Worm (Caenorhabditis elegans) whole organism, L4 larva: ENCODE measurements around the gene srx-119.

Source experiments
- F10B5.3 ChIP-seq: sonication (generic microtip); optimal IDR thresholded peaks from 2 replicates; lab custom pipeline; 2016; ENCODE audit warnings: mild to moderate bottlenecking, missing genetic modification characterization, missing compliant biosample characterization
- F37D6.2 ChIP-seq: sonication (generic microtip); optimal IDR thresholded peaks from 2 replicates; lab custom pipeline; 2016; ENCODE audit warnings: mild to moderate bottlenecking, missing genetic modification characterization, missing compliant biosample characterization
- F44E2.7 ChIP-seq: fragments of 200-800 bp; sonication (Bioruptor generic); IDR thresholded peaks from 2 replicates; pipeline ENCODE4 v2.1.2; 2022; ENCODE audit warnings: missing genetic modification characterization, missing compliant biosample characterization
- F49E8.2 ChIP-seq: sonication (generic microtip); optimal IDR thresholded peaks from 2 replicates; lab custom pipeline; 2016; ENCODE audit warnings: missing compliant biosample characterization, mild to moderate bottlenecking, missing genetic modification characterization, borderline replicate concordance
- R02D3.7 ChIP-seq: fragments of 150-350 bp; sonication (generic microtip); optimal IDR thresholded peaks from 3 replicates; lab custom pipeline; 2014; ENCODE audit warnings: missing biosample characterization, missing genetic modification characterization
- T20F7.1 ChIP-seq: fragments of 200-800 bp; sonication (Bioruptor generic); optimal IDR thresholded peaks from 2 replicates; lab custom pipeline; 2018; ENCODE audit warnings: mild to moderate bottlenecking, missing genetic modification characterization, missing compliant biosample characterization
- Y48G9A.11 ChIP-seq: fragments of 200-800 bp; sonication (Bioruptor generic); IDR thresholded peaks from 2 replicates; pipeline ENCODE4 v1.3.6; 2022; ENCODE audit warnings: missing genetic modification reagents, missing genetic modification characterization, missing compliant biosample characterization
- Y5F2A.4 ChIP-seq: fragments of 200-800 bp; sonication (Bioruptor generic); optimal IDR thresholded peaks from 2 replicates; lab custom pipeline; 2018; ENCODE audit warnings: mild to moderate bottlenecking, missing genetic modification characterization, missing compliant biosample characterization
- ZK337.2 ChIP-seq: fragments of 200-800 bp; sonication (Bioruptor generic); IDR thresholded peaks from 2 replicates; pipeline ENCODE4 v1.3.6; 2022; ENCODE audit warnings: missing genetic modification reagents, missing genetic modification characterization, missing compliant biosample characterization
- aha-1 ChIP-seq: fragments of 150-350 bp; peaks from one replicate; lab custom pipeline; 2014; ENCODE audit warnings: missing biosample characterization, missing genetic modification characterization
- aly-2 ChIP-seq: sonication (generic microtip); optimal IDR thresholded peaks from 2 replicates; lab custom pipeline; 2018; ENCODE audit warnings: missing biosample characterization, missing genetic modification characterization
- ceh-20 ChIP-seq: fragments of 200-800 bp; sonication (Bioruptor generic); IDR thresholded peaks from 2 replicates; pipeline ENCODE4 v1.3.6; 2022; ENCODE audit warnings: missing genetic modification reagents, missing genetic modification characterization, missing compliant biosample characterization
- ceh-32 ChIP-seq: sonication (generic microtip); optimal IDR thresholded peaks from 2 replicates; lab custom pipeline; 2016; ENCODE audit warnings: mild to moderate bottlenecking, missing genetic modification characterization, missing compliant biosample characterization; ENCODE audit not compliant: poor library complexity
- ceh-82 ChIP-seq: sonication (generic microtip); optimal IDR thresholded peaks from 2 replicates; lab custom pipeline; 2017; ENCODE audit warnings: missing biosample characterization, missing genetic modification characterization
- cey-2 ChIP-seq: sonication (generic microtip); optimal IDR thresholded peaks from 3 replicates; lab custom pipeline; 2017; ENCODE audit warnings: missing genetic modification characterization, mild to moderate bottlenecking, missing compliant biosample characterization, antibody characterized with exemption, borderline replicate concordance; ENCODE audit not compliant: insufficient read depth
- ctbp-1 ChIP-seq: fragments of 200-800 bp; sonication (Bioruptor generic); IDR thresholded peaks from 2 replicates; pipeline ENCODE4 v1.3.6; 2022; ENCODE audit warnings: missing genetic modification reagents, missing genetic modification characterization, missing compliant biosample characterization
- daf-16 ChIP-seq, 3 experiments: sonication (generic microtip); optimal IDR thresholded peaks; 2 replicates each; lab custom pipeline; 2016 to 2017; ENCODE audit warnings: missing genetic modification characterization in 3 of 3, missing genetic modification reagents in 3 of 3, mild to moderate bottlenecking in 2 of 3, missing compliant biosample characterization in 2 of 3, missing biosample characterization in 1 of 3, moderate library complexity in 1 of 3
- daf-8 ChIP-seq: fragments of 200-800 bp; sonication (Bioruptor generic); IDR thresholded peaks from 2 replicates; pipeline ENCODE4 v1.3.6; 2022; ENCODE audit warnings: missing genetic modification characterization, missing compliant biosample characterization
- dmd-6 ChIP-seq: fragments of 200-800 bp; sonication (Bioruptor generic); IDR thresholded peaks from 2 replicates; pipeline ENCODE4 v1.3.6; 2022; ENCODE audit warnings: missing genetic modification reagents, missing genetic modification characterization, missing compliant biosample characterization
- duxl-1 ChIP-seq: sonication (generic microtip); optimal IDR thresholded peaks from 2 replicates; lab custom pipeline; 2016; ENCODE audit warnings: mild to moderate bottlenecking, missing genetic modification characterization, moderate library complexity, missing compliant biosample characterization; ENCODE audit not compliant: poor library complexity
- dve-1 ChIP-seq: sonication (generic microtip); optimal IDR thresholded peaks from 2 replicates; lab custom pipeline; 2017; ENCODE audit warnings: antibody characterized with exemption, mild to moderate bottlenecking, missing genetic modification characterization, missing compliant biosample characterization; ENCODE audit not compliant: insufficient read depth
- egl-43 ChIP-seq: fragments of 200-800 bp; sonication (Bioruptor generic); IDR thresholded peaks from 2 replicates; pipeline ENCODE4 v1.3.6; 2022; ENCODE audit warnings: missing genetic modification reagents, missing genetic modification characterization, missing compliant biosample characterization
- hif-1 ChIP-seq, 2 experiments: sonication (generic microtip); optimal IDR thresholded peaks; 2 replicates each; lab custom pipeline; 2016 to 2017; ENCODE audit warnings: missing compliant biosample characterization in 2 of 2, missing genetic modification characterization in 2 of 2, missing genetic modification reagents in 2 of 2, missing genotype in 2 of 2, mild to moderate bottlenecking in 1 of 2
- lim-7 ChIP-seq: fragments of 200-800 bp; sonication (Bioruptor generic); IDR thresholded peaks from 2 replicates; pipeline ENCODE4 v1.3.6; 2022; ENCODE audit warnings: missing genetic modification characterization, missing compliant biosample characterization
- lin-29 ChIP-seq: fragments of 200-800 bp; sonication (Bioruptor generic); IDR thresholded peaks from 2 replicates; pipeline ENCODE4 v1.3.6; 2022; ENCODE audit warnings: missing genetic modification reagents, missing genetic modification characterization, missing compliant biosample characterization
- lin-38 ChIP-seq: fragments of 200-800 bp; sonication (Bioruptor generic); IDR thresholded peaks from 2 replicates; pipeline ENCODE4 v1.3.6; 2022; ENCODE audit warnings: missing genetic modification reagents, missing genetic modification characterization, missing compliant biosample characterization
- madf-9 ChIP-seq: fragments of 200-800 bp; sonication (Bioruptor generic); conservative IDR thresholded peaks from 2 replicates; pipeline ENCODE4 v1.3.6; 2022; ENCODE audit warnings: missing genetic modification reagents, missing genetic modification characterization, missing compliant biosample characterization
- mdl-1 ChIP-seq, 2 experiments: fragments of 150-350 bp in 1 of 2; sonication (generic microtip) in 1 of 2; optimal IDR thresholded peaks; 2 replicates each; lab custom pipeline; 2014 to 2017; ENCODE audit warnings: missing biosample characterization in 2 of 2, missing genetic modification characterization in 2 of 2
- mep-1 ChIP-seq: fragments of 150-350 bp; sonication (generic microtip); optimal IDR thresholded peaks from 3 replicates; lab custom pipeline; 2014; ENCODE audit warnings: missing biosample characterization, missing genetic modification characterization
- mes-2 ChIP-seq: sonication (generic microtip); optimal IDR thresholded peaks from 2 replicates; lab custom pipeline; 2016; ENCODE audit warnings: missing genotype, mild to moderate bottlenecking, missing genetic modification characterization, missing compliant biosample characterization; ENCODE audit not compliant: poor library complexity, severe bottlenecking
- mxl-2 ChIP-seq: fragments of 200-800 bp; sonication (Bioruptor generic); conservative IDR thresholded peaks from 2 replicates; pipeline ENCODE4 v1.3.6; 2022; ENCODE audit warnings: missing genetic modification reagents, missing genetic modification characterization, missing compliant biosample characterization
- mxl-3 ChIP-seq: fragments of 200-800 bp; sonication (Bioruptor generic); optimal IDR thresholded peaks from 2 replicates; lab custom pipeline; 2018; ENCODE audit warnings: mild to moderate bottlenecking, missing genetic modification characterization, missing compliant biosample characterization
- nhr-10 ChIP-seq: fragments of 150-350 bp; optimal IDR thresholded peaks from 2 replicates; lab custom pipeline; 2014; ENCODE audit warnings: missing biosample characterization, missing genetic modification characterization
- nhr-102 ChIP-seq: sonication (generic microtip); optimal IDR thresholded peaks from 2 replicates; lab custom pipeline; 2016; ENCODE audit warnings: mild to moderate bottlenecking, missing genetic modification characterization, moderate library complexity, missing compliant biosample characterization
- nhr-111 ChIP-seq: fragments of 200-800 bp; sonication (Bioruptor generic); optimal IDR thresholded peaks from 2 replicates; lab custom pipeline; 2018; ENCODE audit warnings: mild to moderate bottlenecking, missing genetic modification characterization, missing compliant biosample characterization
- nhr-237 ChIP-seq: sonication (generic microtip); optimal IDR thresholded peaks from 2 replicates; lab custom pipeline; 2017; ENCODE audit warnings: missing biosample characterization, missing genetic modification characterization
- nhr-76 ChIP-seq: fragments of 150-350 bp; optimal IDR thresholded peaks from 2 replicates; lab custom pipeline; 2014; ENCODE audit warnings: missing biosample characterization, missing genetic modification characterization
- pha-4 ChIP-seq, 2 experiments: fragments of 150-350 bp in 1 of 2; fragments of 200-800 bp in 1 of 2; sonication (Bioruptor generic) in 1 of 2; IDR thresholded peaks in 1 of 2; optimal IDR thresholded peaks in 1 of 2; 2 replicates each; pipeline versions ENCODE4 v1.3.6 to Lab custom; 2014 to 2022; ENCODE audit warnings: missing genetic modification characterization in 2 of 2, missing genetic modification reagents in 2 of 2, missing biosample characterization in 1 of 2, missing compliant biosample characterization in 1 of 2
- set-16 ChIP-seq: fragments of 200-800 bp; sonication (Bioruptor generic); IDR thresholded peaks from 2 replicates; pipeline ENCODE4 v1.3.6; 2022; ENCODE audit warnings: missing genetic modification reagents, missing genetic modification characterization, missing compliant biosample characterization
- snpc-4 ChIP-seq: fragments of 150-350 bp; optimal IDR thresholded peaks from 2 replicates; lab custom pipeline; 2014; ENCODE audit warnings: missing biosample characterization, missing genetic modification characterization
- spr-3 ChIP-seq: fragments of 200-800 bp; sonication (Bioruptor generic); optimal IDR thresholded peaks from 2 replicates; lab custom pipeline; 2018; ENCODE audit warnings: mild to moderate bottlenecking, missing genetic modification characterization, missing compliant biosample characterization
- tag-97 ChIP-seq: fragments of 200-800 bp; sonication (Bioruptor generic); IDR thresholded peaks from 2 replicates; pipeline ENCODE4 v1.3.6; 2022; ENCODE audit warnings: missing genetic modification characterization, missing compliant biosample characterization
- unc-130 ChIP-seq: sonication (generic microtip); optimal IDR thresholded peaks from 2 replicates; lab custom pipeline; 2016; ENCODE audit warnings: missing genetic modification reagents, missing genetic modification characterization, missing compliant biosample characterization
- vab-7 ChIP-seq: fragments of 200-800 bp; sonication (Bioruptor generic); IDR thresholded peaks from 2 replicates; pipeline ENCODE4 v1.3.6; 2022; ENCODE audit warnings: missing genetic modification reagents, missing genetic modification characterization, missing compliant biosample characterization
- zag-1 ChIP-seq: fragments of 150-350 bp; optimal IDR thresholded peaks from 2 replicates; lab custom pipeline; 2014; ENCODE audit warnings: missing biosample characterization, missing genetic modification characterization
- zfp-2 ChIP-seq: sonication (generic microtip); optimal IDR thresholded peaks from 2 replicates; lab custom pipeline; 2016; ENCODE audit warnings: mild to moderate bottlenecking, missing genetic modification characterization, missing compliant biosample characterization
- zip-2 ChIP-seq: fragments of 150-350 bp; optimal IDR thresholded peaks from 2 replicates; lab custom pipeline; 2014; ENCODE audit warnings: missing biosample characterization, missing genetic modification characterization
- ztf-7 ChIP-seq: fragments of 150-350 bp; optimal IDR thresholded peaks from 2 replicates; lab custom pipeline; 2014; ENCODE audit warnings: missing biosample characterization, missing genetic modification characterization

The srx-119 gene

DNA sequence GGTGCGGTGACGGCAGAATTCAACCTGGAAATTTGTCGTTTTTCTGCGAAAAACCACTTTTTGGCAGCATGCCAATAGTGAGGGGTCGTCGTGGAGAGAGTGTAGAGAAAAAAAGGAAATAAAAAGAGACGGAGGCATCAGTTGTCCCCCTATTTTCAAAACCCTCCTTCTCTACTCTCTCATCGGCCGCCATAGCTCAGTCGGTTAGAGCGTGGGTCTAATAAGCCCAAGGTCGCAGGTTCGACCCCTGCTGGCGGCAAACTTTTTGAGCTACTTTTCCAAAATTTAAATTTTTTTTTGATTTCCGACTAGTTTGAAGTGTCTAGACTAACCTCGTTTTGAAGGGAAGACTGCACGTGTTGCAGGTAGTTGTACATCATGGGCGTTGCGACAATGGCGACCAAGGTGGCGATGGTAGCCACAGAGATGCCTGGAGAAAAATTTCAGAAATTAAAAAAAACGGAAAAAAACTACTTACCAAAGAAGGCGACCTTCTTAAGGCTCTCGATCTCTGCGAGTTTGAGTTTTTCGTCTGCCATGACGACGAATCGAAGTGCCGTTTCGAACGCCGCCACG, 33.4 kb upstream of the srx-119 start, which contains the start of gene col-85 (continued):
- TF ChIP-seq duxl-1 (tag; lab: Kevin White, UChicago) (peak; percentile 82), R02D3.7 (peak; percentile 21), nhr-10 (tag; lab: Kevin White, UChicago) (no peak), nhr-76 (tag; lab: Kevin White, UChicago) (no peak), set-16 (no peak), lim-7 (GFP tag; lab: Robert Waterston, UW) (peak; percentile 98), F44E2.7 (GFP tag; lab: Robert Waterston, UW) (peak; percentile 80; the same call in 1 of the 2 replicates), madf-9 (GFP tag; lab: Robert Waterston, UW) (peak; percentile 87), hif-1 (tag; optimal IDR thresholded peaks at IDR 0.05; lab: Kevin White, UChicago) (peak; percentile 5 to 68), cey-2 (tag; lab: Kevin White, UChicago) (no peak), T20F7.1 (GFP tag; lab: Kevin White, UChicago) (no peak), unc-130 (GFP tag; lab: Kevin White, UChicago) (peak; percentile 63), mxl-3 (peak; percentile 42), pha-4 (GFP tag; IDR thresholded peaks at IDR 0.05; lab: Robert Waterston, UW) (peak; percentile 95), pha-4 (tag; optimal IDR thresholded peaks at IDR 0.05; lab: Kevin White, UChicago) (no peak), spr-3 (GFP tag; lab: Kevin White, UChicago) (peak; percentile 81), zag-1 (tag; lab: Kevin White, UChicago) (no peak), aly-2 (tag; lab: Kevin White, UChicago) (no peak), dve-1 (no peak), F37D6.2 (tag; lab: Kevin White, UChicago) (peak; percentile 53), ceh-32 (tag; lab: Kevin White, UChicago) (peak; percentile 2), aha-1 (peak; percentile 94), lin-38 (peak; percentile 90), tag-97 (GFP tag; lab: Robert Waterston, UW) (no peak), ceh-82 (no peak), zip-2 (tag; lab: Kevin White, UChicago) (peak; percentile 60), daf-16 (GFP tag; optimal IDR thresholded peaks at IDR 0.05; lab: Kevin White, UChicago) (peak; percentile 14 to 86), daf-16 (tag; optimal IDR thresholded peaks at IDR 0.05; lab: Kevin White, UChicago) (peak; percentile 57), snpc-4 (tag; lab: Kevin White, UChicago) (peak; percentile 71), vab-7 (GFP tag; lab: Robert Waterston, UW) (peak; percentile 96), zfp-2 (peak; percentile 48), ctbp-1 (GFP tag; lab: Robert Waterston, UW) (peak; percentile 91), daf-8 (GFP tag; lab: Robert Waterston, UW) (0 out of 2 replicates have a peak, but pooled peaks have one; percentile 71), nhr-237 (tag; lab: Kevin White, UChicago) (no peak), nhr-102 (peak; percentile 75), dmd-6 (peak; percentile 79), mep-1 (tag; lab: Kevin White, UChicago) (no peak), mxl-2 (GFP tag; lab: Robert Waterston, UW) (peak; percentile 73), F10B5.3 (tag; lab: Kevin White, UChicago) (no peak), ztf-7 (tag; lab: Kevin White, UChicago) (peak; percentile 71), lin-29 (GFP tag; lab: Robert Waterston, UW) (peak; percentile 75), mdl-1 (tag; optimal IDR thresholded peaks at IDR 0.05; lab: Kevin White, UChicago) (peak in 1 of 2 experiments; percentile 59), Y5F2A.4 (GFP tag; lab: Kevin White, UChicago) (peak; percentile 79), ceh-20 (peak; percentile 78), egl-43 (GFP tag; lab: Robert Waterston, UW) (peak; percentile 98), ZK337.2 (GFP tag; lab: Robert Waterston, UW) (peak; percentile 93), Y48G9A.11 (GFP tag; lab: Robert Waterston, UW) (peak; percentile 87), F49E8.2 (tag; lab: Kevin White, UChicago) (peak; percentile 49), nhr-111 (peak; percentile 73), mes-2 (peak; percentile 83)
